Fruit fly (Drosophila melanogaster) whole organism, adult: ENCODE data around the gene Dup99B.

Experiments used
- CG7045 ChIP-seq: fragments of 200-800 bp; sonication (Bioruptor generic); optimal IDR thresholded peaks from 2 replicates; lab custom pipeline; 2017; ENCODE audit warnings: missing biosample characterization, mild to moderate bottlenecking, missing genetic modification characterization
- CG7101 ChIP-seq: fragments of 200-800 bp; sonication (Bioruptor generic); optimal IDR thresholded peaks from 2 replicates; lab custom pipeline; 2018; ENCODE audit warnings: missing biosample characterization, mild to moderate bottlenecking, missing genetic modification characterization, moderate library complexity
- Hr96 ChIP-seq: fragments of 200-800 bp; sonication (Bioruptor generic); optimal IDR thresholded peaks from 2 replicates; lab custom pipeline; 2016; ENCODE audit warnings: missing biosample characterization, missing genetic modification characterization
- bab1 ChIP-seq: fragments of 200-800 bp; sonication (Bioruptor generic); optimal IDR thresholded peaks from 3 replicates; lab custom pipeline; 2019; ENCODE audit warnings: missing biosample characterization, mild to moderate bottlenecking, missing genetic modification characterization, moderate library complexity
- kay ChIP-seq: fragments of 200-800 bp; sonication (Bioruptor generic); peaks from one replicate; lab custom pipeline; 2016; ENCODE audit warnings: missing biosample characterization, missing genetic modification characterization, borderline replicate concordance
- tj ChIP-seq: fragments of 200-800 bp; sonication (Bioruptor generic); optimal IDR thresholded peaks from 3 replicates; lab custom pipeline; 2017; ENCODE audit warnings: missing biosample characterization, mild to moderate bottlenecking, missing genetic modification characterization, moderate library complexity

- no peak for TF ChIP-seq CG7045
- no peak for TF ChIP-seq tj (GFP tag; lab: Kevin White, UChicago)
- TF ChIP-seq Hr96 (GFP tag; lab: Kevin White, UChicago), result no peak
- TF ChIP-seq bab1, result no peak
- TF ChIP-seq CG7101 (tag; lab: Kevin White, UChicago), result no peak
- no peak for TF ChIP-seq kay
Measured at dm6 chr3R:29716043-29716781, 1.0 kb upstream of the Dup99B start.
